Worm (Caenorhabditis elegans) whole organism, L4 larva: ENCODE data around the gene C17H12.11.
"Not testable (repeated sequence)": the region's sequence is repeated elsewhere in the genome, so short reads cannot be mapped to it uniquely, and the experiment has no call there.

Experiments
- T20F7.1 ChIP-seq: fragments of 200-800 bp; sonication (Bioruptor generic); optimal IDR thresholded peaks from 2 replicates; lab custom pipeline; 2018; ENCODE audit warnings: mild to moderate bottlenecking, missing genetic modification characterization, missing compliant biosample characterization
- T26A8.4 ChIP-seq: fragments of 200-800 bp; sonication (Bioruptor generic); IDR thresholded peaks from 2 replicates; pipeline ENCODE4 v1.3.6; 2022; ENCODE audit warnings: missing genetic modification characterization, missing compliant biosample characterization
- Y105C5A.15 ChIP-seq: fragments of 200-800 bp; sonication (Bioruptor generic); IDR thresholded peaks from 2 replicates; pipeline ENCODE4 v1.3.6; 2022; ENCODE audit warnings: missing genetic modification characterization, missing compliant biosample characterization
- aha-1 ChIP-seq: fragments of 150-350 bp; peaks from one replicate; lab custom pipeline; 2014; ENCODE audit warnings: missing biosample characterization, missing genetic modification characterization
- attf-4 ChIP-seq: sonication (generic microtip); optimal IDR thresholded peaks from 3 replicates; lab custom pipeline; 2017; ENCODE audit warnings: missing biosample characterization, missing genetic modification characterization
- ceh-20 ChIP-seq: fragments of 200-800 bp; sonication (Bioruptor generic); IDR thresholded peaks from 2 replicates; pipeline ENCODE4 v1.3.6; 2022; ENCODE audit warnings: missing genetic modification reagents, missing genetic modification characterization, missing compliant biosample characterization
- ceh-28 ChIP-seq: fragments of 150-350 bp; optimal IDR thresholded peaks from 2 replicates; lab custom pipeline; 2014; ENCODE audit warnings: missing biosample characterization, missing genetic modification reagents, missing genetic modification characterization
- ceh-44 ChIP-seq: fragments of 200-800 bp; sonication (Bioruptor generic); IDR thresholded peaks from 2 replicates; pipeline ENCODE4 v1.3.6; 2022; ENCODE audit warnings: missing genetic modification reagents, missing genetic modification characterization, missing compliant biosample characterization
- ctbp-1 ChIP-seq: fragments of 200-800 bp; sonication (Bioruptor generic); IDR thresholded peaks from 2 replicates; pipeline ENCODE4 v1.3.6; 2022; ENCODE audit warnings: missing genetic modification reagents, missing genetic modification characterization, missing compliant biosample characterization
- daf-16 ChIP-seq, 3 experiments: sonication (generic microtip); optimal IDR thresholded peaks; 2 replicates each; lab custom pipeline; 2016 to 2017; ENCODE audit warnings: missing genetic modification characterization in 3 of 3, missing genetic modification reagents in 3 of 3, mild to moderate bottlenecking in 2 of 3, missing compliant biosample characterization in 2 of 3, missing biosample characterization in 1 of 3, moderate library complexity in 1 of 3
- dmd-6 ChIP-seq: fragments of 200-800 bp; sonication (Bioruptor generic); IDR thresholded peaks from 2 replicates; pipeline ENCODE4 v1.3.6; 2022; ENCODE audit warnings: missing genetic modification reagents, missing genetic modification characterization, missing compliant biosample characterization
- dmd-8 ChIP-seq: fragments of 200-800 bp; sonication (Bioruptor generic); IDR thresholded peaks from 2 replicates; pipeline ENCODE4 v1.3.6; 2022; ENCODE audit warnings: missing genetic modification characterization, missing compliant biosample characterization
- dpl-1 ChIP-seq: fragments of 150-350 bp; optimal IDR thresholded peaks from 2 replicates; lab custom pipeline; 2014; ENCODE audit warnings: missing biosample characterization, missing genetic modification reagents, missing genetic modification characterization
- duxl-1 ChIP-seq: sonication (generic microtip); optimal IDR thresholded peaks from 2 replicates; lab custom pipeline; 2016; ENCODE audit warnings: mild to moderate bottlenecking, missing genetic modification characterization, moderate library complexity, missing compliant biosample characterization; ENCODE audit not compliant: poor library complexity
- dve-1 ChIP-seq: sonication (generic microtip); optimal IDR thresholded peaks from 2 replicates; lab custom pipeline; 2017; ENCODE audit warnings: antibody characterized with exemption, mild to moderate bottlenecking, missing genetic modification characterization, missing compliant biosample characterization; ENCODE audit not compliant: insufficient read depth
- fkh-10 ChIP-seq: fragments of 150-350 bp; optimal IDR thresholded peaks from 2 replicates; lab custom pipeline; 2014; ENCODE audit warnings: missing biosample characterization, missing genetic modification reagents, missing genetic modification characterization
- fos-1 ChIP-seq: fragments of 150-350 bp; optimal IDR thresholded peaks from 2 replicates; lab custom pipeline; 2014; ENCODE audit warnings: missing biosample characterization, missing genetic modification characterization
- jun-1 ChIP-seq: fragments of 150-350 bp; optimal IDR thresholded peaks from 2 replicates; lab custom pipeline; 2014; ENCODE audit warnings: missing biosample characterization, missing genetic modification reagents, missing genetic modification characterization
- mdl-1 ChIP-seq, 2 experiments: fragments of 150-350 bp in 1 of 2; sonication (generic microtip) in 1 of 2; optimal IDR thresholded peaks; 2 replicates each; lab custom pipeline; 2014 to 2017; ENCODE audit warnings: missing biosample characterization in 2 of 2, missing genetic modification characterization in 2 of 2
- nhr-102 ChIP-seq: sonication (generic microtip); optimal IDR thresholded peaks from 2 replicates; lab custom pipeline; 2016; ENCODE audit warnings: mild to moderate bottlenecking, missing genetic modification characterization, moderate library complexity, missing compliant biosample characterization
- nhr-25 ChIP-seq: sonication (generic microtip); optimal IDR thresholded peaks from 2 replicates; lab custom pipeline; 2017; ENCODE audit warnings: missing genetic modification characterization, mild to moderate bottlenecking, missing compliant biosample characterization, antibody characterized with exemption, moderate library complexity, borderline replicate concordance; ENCODE audit not compliant: insufficient read depth
- nhr-28 ChIP-seq: fragments of 150-350 bp; optimal IDR thresholded peaks from 2 replicates; lab custom pipeline; 2014; ENCODE audit warnings: missing biosample characterization, missing genetic modification characterization
- nhr-41 ChIP-seq: fragments of 200-800 bp; sonication (Bioruptor generic); IDR thresholded peaks from 2 replicates; pipeline ENCODE4 v1.3.6; 2022; ENCODE audit warnings: missing genetic modification reagents, missing genetic modification characterization, missing compliant biosample characterization
- nhr-76 ChIP-seq: fragments of 150-350 bp; optimal IDR thresholded peaks from 2 replicates; lab custom pipeline; 2014; ENCODE audit warnings: missing biosample characterization, missing genetic modification characterization
- php-3 ChIP-seq: fragments of 200-800 bp; sonication (Bioruptor generic); IDR thresholded peaks from 2 replicates; pipeline ENCODE4 v1.3.6; 2022; ENCODE audit warnings: missing genetic modification reagents, missing genetic modification characterization, missing compliant biosample characterization
- pqm-1 ChIP-seq: sonication (generic microtip); optimal IDR thresholded peaks from 2 replicates; lab custom pipeline; 2017; ENCODE audit warnings: missing biosample characterization, missing genetic modification characterization
- saeg-2 ChIP-seq: fragments of 200-800 bp; sonication (Bioruptor generic); IDR thresholded peaks from 2 replicates; pipeline ENCODE4 v1.3.6; 2022; ENCODE audit warnings: missing genetic modification reagents, missing genetic modification characterization, missing compliant biosample characterization
- skn-1 ChIP-seq: fragments of 150-350 bp; optimal IDR thresholded peaks from 2 replicates; lab custom pipeline; 2014; ENCODE audit warnings: missing biosample characterization, missing genetic modification characterization
- tag-97 ChIP-seq: fragments of 200-800 bp; sonication (Bioruptor generic); IDR thresholded peaks from 2 replicates; pipeline ENCODE4 v1.3.6; 2022; ENCODE audit warnings: missing genetic modification characterization, missing compliant biosample characterization
- unc-62 ChIP-seq, 3 experiments: fragments of 150-350 bp in 1 of 3; sonication (generic microtip); optimal IDR thresholded peaks in 2 of 3; peaks in 1 of 3; 1 replicate in 1 of 3; 2 replicates in 2 of 3; lab custom pipeline; 2014 to 2017; ENCODE audit warnings: missing biosample characterization in 3 of 3, missing genetic modification characterization in 3 of 3, missing genetic modification reagents in 3 of 3, missing genotype in 1 of 3
- zag-1 ChIP-seq: fragments of 150-350 bp; optimal IDR thresholded peaks from 2 replicates; lab custom pipeline; 2014; ENCODE audit warnings: missing biosample characterization, missing genetic modification characterization
- ztf-11 ChIP-seq: fragments of 150-350 bp; optimal IDR thresholded peaks from 2 replicates; lab custom pipeline; 2014; ENCODE audit warnings: missing biosample characterization, missing genetic modification characterization

The C17H12.11 gene

ce11 chrIV:6818369-6818768 lies 16.2 kb downstream of the C17H12.11 start, which contains the start of gene C17H12.8 (continued):
- TF ChIP-seq pqm-1 (tag; lab: Kevin White, UChicago), result peak; percentile 55

ce11 chrIV:6821709-6822108 lies 19.5 kb downstream of the C17H12.11 start:
- TF ChIP-seq zag-1 (tag; lab: Kevin White, UChicago), result no peak
- TF ChIP-seq nhr-76, result no peak
- TF ChIP-seq unc-62 (GFP tag; optimal IDR thresholded peaks at IDR 0.05 in 1 of 2; lab: Kevin White, UChicago), result peak in 1 of 2 experiments; percentile 98
- TF ChIP-seq unc-62 (tag; optimal IDR thresholded peaks at IDR 0.05; lab: Kevin White, UChicago), result no peak
- TF ChIP-seq nhr-25 (tag; lab: Kevin White, UChicago), result no peak

- TF ChIP-seq ctbp-1 (GFP tag; lab: Robert Waterston, UW) (no peak), Y105C5A.15 (GFP tag; lab: Robert Waterston, UW) (no peak), dpl-1 (GFP tag; lab: Kevin White, UChicago) (no peak), fkh-10 (GFP tag; lab: Kevin White, UChicago) (no peak), jun-1 (tag; lab: Kevin White, UChicago) (no peak), mdl-1 (tag; optimal IDR thresholded peaks at IDR 0.05; lab: Kevin White, UChicago) (no peak), daf-16 (GFP tag; optimal IDR thresholded peaks at IDR 0.05; lab: Kevin White, UChicago) (no peak), daf-16 (tag; optimal IDR thresholded peaks at IDR 0.05; lab: Kevin White, UChicago) (no peak), fos-1 (no peak), ceh-20 (GFP tag; lab: Robert Waterston, UW) (no peak)
Measured at ce11 chrIV:6822406-6822805, 20.2 kb downstream of the C17H12.11 start, which contains the start of gene C17H12.6. TSS of gene C17H12.6 (minus strand) at chrIV:6822506.

- TF ChIP-seq daf-16 (GFP tag; optimal IDR thresholded peaks at IDR 0.05; lab: Kevin White, UChicago) (no peak), daf-16 (tag; optimal IDR thresholded peaks at IDR 0.05; lab: Kevin White, UChicago) (peak; percentile 37), tag-97 (GFP tag; lab: Robert Waterston, UW) (no peak), T20F7.1 (no peak), dmd-6 (peak; percentile 59; the same call in 1 of the 2 replicates), pqm-1 (tag; lab: Kevin White, UChicago) (peak; percentile 19), aha-1 (tag; lab: Kevin White, UChicago) (peak; percentile 38), dve-1 (tag; lab: Kevin White, UChicago) (peak; percentile 4)
Measured at ce11 chrIV:6824622-6825021, 22.4 kb downstream of the C17H12.11 start, which contains the start of gene H20E11.3. TSS of gene H20E11.3 (plus strand) at chrIV:6824816.

ce11 chrIV:6827477-6827876 lies 25.3 kb downstream of the C17H12.11 start, which contains the start of gene H20E11.2:
TSS of gene H20E11.2 (plus strand) at chrIV:6827777.
- not testable (repeated sequence) for TF ChIP-seq nhr-102 (tag; lab: Kevin White, UChicago); jun-1 (tag; lab: Kevin White, UChicago); dmd-8 (GFP tag; lab: Robert Waterston, UW)

ce11 chrIV:6829902-6830301 lies 27.7 kb downstream of the C17H12.11 start, which contains the start of gene H20E11.1:
TSS of gene H20E11.1 (plus strand) at chrIV:6830145.
- TF ChIP-seq Y105C5A.15 (GFP tag; lab: Robert Waterston, UW), result no peak
- peak; percentile 23 for TF ChIP-seq dve-1 (tag; lab: Kevin White, UChicago)
- TF ChIP-seq attf-4 (tag; lab: Kevin White, UChicago), result no peak
- peak in 1 of 2 experiments; percentile 70 for TF ChIP-seq unc-62 (GFP tag; optimal IDR thresholded peaks at IDR 0.05 in 1 of 2; lab: Kevin White, UChicago)
- TF ChIP-seq unc-62 (tag; optimal IDR thresholded peaks at IDR 0.05; lab: Kevin White, UChicago), result no peak
- TF ChIP-seq skn-1 (tag; lab: Kevin White, UChicago), result no peak
- TF ChIP-seq duxl-1 (tag; lab: Kevin White, UChicago), result no peak
- TF ChIP-seq ceh-20 (GFP tag; lab: Robert Waterston, UW), result no peak
- TF ChIP-seq php-3, result peak; percentile 81; the same call in 1 of the 2 replicates
- no peak for TF ChIP-seq saeg-2
- TF ChIP-seq nhr-41 (GFP tag; lab: Robert Waterston, UW), result no peak
- no peak for TF ChIP-seq jun-1 (tag; lab: Kevin White, UChicago)
- 0 out of 2 replicates have a peak, but pooled peaks have one; percentile 18 for TF ChIP-seq dmd-6
- no peak for TF ChIP-seq ceh-28 (tag; lab: Kevin White, UChicago)
- no peak for TF ChIP-seq ceh-44 (GFP tag; lab: Robert Waterston, UW)
- TF ChIP-seq ztf-11 (tag; lab: Kevin White, UChicago), result no peak
- peak; percentile 67 for TF ChIP-seq pqm-1 (tag; lab: Kevin White, UChicago)
- no peak for TF ChIP-seq nhr-25 (tag; lab: Kevin White, UChicago)
- TF ChIP-seq T26A8.4 (GFP tag; lab: Robert Waterston, UW), result no peak
- TF ChIP-seq daf-16 (GFP tag; optimal IDR thresholded peaks at IDR 0.05; lab: Kevin White, UChicago), result no peak
- TF ChIP-seq daf-16 (tag; optimal IDR thresholded peaks at IDR 0.05; lab: Kevin White, UChicago), result peak; percentile 30
- TF ChIP-seq nhr-28 (tag; lab: Kevin White, UChicago), result peak; percentile 36
